Worm (Caenorhabditis elegans) whole organism, mixed stage, embryonic: Measurements from ENCODE around the gene Y52E8A.1.

Experiments
- ces-1 ChIP-seq: fragments of 150-350 bp; optimal IDR thresholded peaks from 2 replicates; lab custom pipeline; 2014; ENCODE audit warnings: missing biosample characterization, missing genetic modification reagents, missing genetic modification characterization
- cnd-1 ChIP-seq: fragments of 200-800 bp; sonication (Bioruptor generic); optimal IDR thresholded peaks from 2 replicates; lab custom pipeline; 2018; ENCODE audit warnings: mild to moderate bottlenecking, missing genetic modification characterization, missing compliant biosample characterization
- elt-3 ChIP-seq: fragments of 150-350 bp; optimal IDR thresholded peaks from 2 replicates; lab custom pipeline; 2014; ENCODE audit warnings: missing biosample characterization, missing genetic modification characterization
- mls-2 ChIP-seq: sonication (generic microtip); optimal IDR thresholded peaks from 2 replicates; lab custom pipeline; 2016; ENCODE audit warnings: mild to moderate bottlenecking, missing genetic modification characterization, moderate library complexity, missing compliant biosample characterization
- nhr-28 ChIP-seq: fragments of 150-350 bp; optimal IDR thresholded peaks from 2 replicates; lab custom pipeline; 2014; ENCODE audit warnings: missing biosample characterization, missing genetic modification characterization
- sptf-1 ChIP-seq: sonication (generic microtip); optimal IDR thresholded peaks from 2 replicates; lab custom pipeline; 2017; ENCODE audit warnings: mild to moderate bottlenecking, missing genetic modification characterization, moderate library complexity, missing compliant biosample characterization

- TF ChIP-seq cnd-1 (tag; lab: Kevin White, UChicago), result no peak
- TF ChIP-seq elt-3 (tag; lab: Kevin White, UChicago), result no peak
- no peak for TF ChIP-seq mls-2 (tag; lab: Kevin White, UChicago)
- TF ChIP-seq ces-1 (GFP tag; lab: Kevin White, UChicago), result no peak
- no peak for TF ChIP-seq nhr-28 (tag; lab: Kevin White, UChicago)
- TF ChIP-seq sptf-1, result no peak
Measured at ce11 chrII:4297259-4297658, 24.6 kb upstream of the Y52E8A.1 start.
